Worm (Caenorhabditis elegans): ENCODE results near the gene C07A9.13.

C07A9.13 gene

ce11 chrIII:9662266-9662959 is 18.7 kb downstream of the C07A9.13 start:
- no peak for TF ChIP-seq F13C5.2 (tag; optimal IDR thresholded peaks at IDR 0.05)

ce11 chrIII:9661119-9661518 is 20.0 kb downstream of the C07A9.13 start:
- TF ChIP-seq scrt-1 (GFP tag; IDR thresholded peaks at IDR 0.05) (no peak), hmbx-1 (tag; optimal IDR thresholded peaks at IDR 0.05) (no peak), flt-1 (GFP tag; IDR thresholded peaks at IDR 0.05) (no peak), hnd-1 (tag; optimal IDR thresholded peaks at IDR 0.05) (no peak), F13C5.2 (tag; optimal IDR thresholded peaks at IDR 0.05) (no peak), pes-1 (GFP tag; IDR thresholded peaks at IDR 0.05) (no peak), ceh-13 (GFP tag; optimal IDR thresholded peaks at IDR 0.05) (no peak), tra-4 (tag; optimal IDR thresholded peaks at IDR 0.05) (no peak), ama-1 (optimal IDR thresholded peaks at IDR 0.05) (no peak)

- TF ChIP-seq sea-1 (GFP tag; conservative IDR thresholded peaks at IDR 0.05) (no peak), pes-1 (GFP tag; IDR thresholded peaks at IDR 0.05) (no peak), ceh-36 (tag; optimal IDR thresholded peaks at IDR 0.05) (peak; percentile 37), hmg-4 (GFP tag; optimal IDR thresholded peaks at IDR 0.05) (no peak), flt-1 (GFP tag; IDR thresholded peaks at IDR 0.05) (no peak)
Observed at ce11 chrIII:9658569-9658968, 22.5 kb downstream of the C07A9.13 start.

- TF ChIP-seq scrt-1 (GFP tag; IDR thresholded peaks at IDR 0.05) = no peak
- no peak for TF ChIP-seq tra-4 (tag; optimal IDR thresholded peaks at IDR 0.05)
Observed at ce11 chrIII:9655802-9656201, 25.3 kb downstream of the C07A9.13 start, which contains the start of gene C15H7.4. Gene C15H7.4 (minus strand): TSS chrIII:9655902.

ce11 chrIII:9651871-9652270 is 29.2 kb downstream of the C07A9.13 start, which contains the start of gene C15H7.3:
Gene C15H7.3 (minus strand): TSS chrIII:9651971.
- TF ChIP-seq F13C5.2 (tag; optimal IDR thresholded peaks at IDR 0.05) (no peak), flt-1 (GFP tag; IDR thresholded peaks at IDR 0.05) (no peak), tra-4 (tag; optimal IDR thresholded peaks at IDR 0.05) (no peak), ceh-36 (tag; optimal IDR thresholded peaks at IDR 0.05) (no peak), ceh-13 (GFP tag; optimal IDR thresholded peaks at IDR 0.05) (no peak), pes-1 (GFP tag; IDR thresholded peaks at IDR 0.05) (no peak), aly-1 (tag; optimal IDR thresholded peaks at IDR 0.05) (no peak), tbx-11 (GFP tag; IDR thresholded peaks at IDR 0.05) (no peak)

- TF ChIP-seq hnd-1 (tag; optimal IDR thresholded peaks at IDR 0.05) = no peak
- no peak for TF ChIP-seq hmbx-1 (tag; optimal IDR thresholded peaks at IDR 0.05)
- TF ChIP-seq hmg-4 (GFP tag; optimal IDR thresholded peaks at IDR 0.05) = no peak
- TF ChIP-seq F13C5.2 (tag; optimal IDR thresholded peaks at IDR 0.05) = no peak
- no peak for TF ChIP-seq tra-4 (tag; optimal IDR thresholded peaks at IDR 0.05)
- no peak for TF ChIP-seq ama-1 (optimal IDR thresholded peaks at IDR 0.05)
- no peak for TF ChIP-seq ceh-13 (GFP tag; optimal IDR thresholded peaks at IDR 0.05)
- no peak for TF ChIP-seq flt-1 (GFP tag; IDR thresholded peaks at IDR 0.05)
- no peak for TF ChIP-seq tbx-37 (GFP tag; conservative IDR thresholded peaks at IDR 0.05)
- TF ChIP-seq aly-1 (tag; optimal IDR thresholded peaks at IDR 0.05) = no peak
- TF ChIP-seq pes-1 (GFP tag; IDR thresholded peaks at IDR 0.05) = no peak
- TF ChIP-seq B0310.2 (tag; optimal IDR thresholded peaks at IDR 0.05) = no peak
Observed at ce11 chrIII:9646440-9647021, 34.6 kb downstream of the C07A9.13 start.

ce11 chrIII:9645099-9645498 is 36.0 kb downstream of the C07A9.13 start:
- TF ChIP-seq pes-1 (GFP tag; IDR thresholded peaks at IDR 0.05) = no peak

- TF ChIP-seq hmg-4 (GFP tag; optimal IDR thresholded peaks at IDR 0.05) (peak; percentile 6), pes-1 (GFP tag; IDR thresholded peaks at IDR 0.05) (no peak), tbx-11 (GFP tag; IDR thresholded peaks at IDR 0.05) (no peak)
Observed at ce11 chrIII:9642110-9642509, 39.0 kb downstream of the C07A9.13 start.

ce11 chrIII:9639281-9640050 is 41.6 kb downstream of the C07A9.13 start:
- TF ChIP-seq tbx-11 (GFP tag; IDR thresholded peaks at IDR 0.05) (no peak), tra-4 (tag; optimal IDR thresholded peaks at IDR 0.05) (no peak), ama-1 (optimal IDR thresholded peaks at IDR 0.05) (no peak), hmg-4 (GFP tag; optimal IDR thresholded peaks at IDR 0.05) (no peak), aly-1 (tag; optimal IDR thresholded peaks at IDR 0.05) (no peak), F13C5.2 (tag; optimal IDR thresholded peaks at IDR 0.05) (no peak), scrt-1 (GFP tag; IDR thresholded peaks at IDR 0.05) (no peak), tbx-37 (GFP tag; conservative IDR thresholded peaks at IDR 0.05) (no peak), hmbx-1 (tag; optimal IDR thresholded peaks at IDR 0.05) (no peak)
